Worm (Caenorhabditis elegans) whole organism, L2 larva: ENCODE data around the gene F41G3.5.

Experiments used
- F13H6.1 ChIP-seq: sonication (generic microtip); optimal IDR thresholded peaks from 2 replicates; lab custom pipeline; 2016; ENCODE audit warnings: missing genetic modification characterization, missing compliant biosample characterization
- R02D3.7 ChIP-seq: fragments of 150-350 bp; optimal IDR thresholded peaks from 2 replicates; lab custom pipeline; 2014; ENCODE audit warnings: missing biosample characterization, missing genetic modification characterization
- ZK546.5 ChIP-seq: sonication (generic microtip); optimal IDR thresholded peaks from 2 replicates; lab custom pipeline; 2017; ENCODE audit warnings: missing biosample characterization, missing genetic modification characterization
- ama-1 ChIP-seq: fragments of 150-350 bp; optimal IDR thresholded peaks from 2 replicates; lab custom pipeline; 2018; ENCODE audit warnings: inconsistent platforms
- blmp-1 ChIP-seq: sonication (generic microtip); optimal IDR thresholded peaks from 2 replicates; lab custom pipeline; 2017; ENCODE audit warnings: missing genetic modification characterization, mild to moderate bottlenecking, missing compliant biosample characterization, antibody characterized with exemption, moderate library complexity; ENCODE audit not compliant: insufficient read depth
- ceh-16 ChIP-seq: fragments of 150-350 bp; optimal IDR thresholded peaks from 2 replicates; lab custom pipeline; 2014; ENCODE audit warnings: missing biosample characterization, missing genetic modification characterization
- ceh-82 ChIP-seq: fragments of 150-350 bp; optimal IDR thresholded peaks from 2 replicates; lab custom pipeline; 2014; ENCODE audit warnings: missing biosample characterization, missing genetic modification characterization
- crh-2 ChIP-seq: sonication (generic microtip); optimal IDR thresholded peaks from 2 replicates; lab custom pipeline; 2017; ENCODE audit warnings: missing biosample characterization, missing genetic modification characterization
- dmd-4 ChIP-seq: sonication (generic microtip); optimal IDR thresholded peaks from 2 replicates; lab custom pipeline; 2017; ENCODE audit warnings: missing biosample characterization, missing genetic modification characterization
- egl-27 ChIP-seq: sonication (generic microtip); optimal IDR thresholded peaks from 3 replicates; lab custom pipeline; 2017; ENCODE audit warnings: missing biosample characterization, missing genetic modification reagents, missing genetic modification characterization
- fos-1 ChIP-seq: fragments of 150-350 bp; optimal IDR thresholded peaks from 2 replicates; lab custom pipeline; 2014; ENCODE audit warnings: missing biosample characterization, missing genetic modification characterization
- gmeb-1 ChIP-seq: fragments of 150-350 bp; optimal IDR thresholded peaks from 2 replicates; lab custom pipeline; 2014; ENCODE audit warnings: missing biosample characterization, missing genetic modification characterization
- lin-11 ChIP-seq: fragments of 150-350 bp; sonication (generic microtip); optimal IDR thresholded peaks from 2 replicates; lab custom pipeline; 2014; ENCODE audit warnings: missing biosample characterization, missing genetic modification characterization, inconsistent platforms, mixed read lengths
- lin-13 ChIP-seq: fragments of 150-350 bp; optimal IDR thresholded peaks from 2 replicates; lab custom pipeline; 2014; ENCODE audit warnings: missing biosample characterization, missing genetic modification reagents, missing genetic modification characterization
- lin-39 ChIP-seq: fragments of 150-350 bp; optimal IDR thresholded peaks from 2 replicates; lab custom pipeline; 2014; ENCODE audit warnings: missing biosample characterization, missing genetic modification reagents, missing genetic modification characterization
- mab-5 ChIP-seq: fragments of 150-350 bp; optimal IDR thresholded peaks from 2 replicates; lab custom pipeline; 2014; ENCODE audit warnings: missing biosample characterization, missing genetic modification characterization
- mbf-1 ChIP-seq: sonication (generic microtip); optimal IDR thresholded peaks from 2 replicates; lab custom pipeline; 2017; ENCODE audit warnings: missing biosample characterization, missing genetic modification characterization
- mdl-1 ChIP-seq, 2 experiments: fragments of 150-350 bp in 1 of 2; sonication (generic microtip) in 1 of 2; optimal IDR thresholded peaks; 2 replicates each; lab custom pipeline; 2017; ENCODE audit warnings: missing biosample characterization in 2 of 2, missing genetic modification characterization in 2 of 2
- nhr-10 ChIP-seq: sonication (generic microtip); optimal IDR thresholded peaks from 2 replicates; lab custom pipeline; 2017; ENCODE audit warnings: missing biosample characterization, missing genetic modification characterization
- nhr-11 ChIP-seq: fragments of 150-350 bp; optimal IDR thresholded peaks from 2 replicates; lab custom pipeline; 2014; ENCODE audit warnings: missing biosample characterization, missing genetic modification characterization
- nhr-12 ChIP-seq: fragments of 150-350 bp; optimal IDR thresholded peaks from 2 replicates; lab custom pipeline; 2014; ENCODE audit warnings: missing biosample characterization, missing genetic modification characterization
- nhr-129 ChIP-seq: fragments of 150-350 bp; optimal IDR thresholded peaks from 2 replicates; lab custom pipeline; 2014; ENCODE audit warnings: missing biosample characterization, missing genetic modification characterization
- nhr-21 ChIP-seq: fragments of 150-350 bp; optimal IDR thresholded peaks from 2 replicates; lab custom pipeline; 2014; ENCODE audit warnings: missing biosample characterization, missing genetic modification characterization
- nhr-23 ChIP-seq: fragments of 150-350 bp; optimal IDR thresholded peaks from 2 replicates; lab custom pipeline; 2014; ENCODE audit warnings: missing biosample characterization, missing genetic modification reagents, missing genetic modification characterization
- nhr-237 ChIP-seq: fragments of 150-350 bp; optimal IDR thresholded peaks from 2 replicates; lab custom pipeline; 2014; ENCODE audit warnings: missing biosample characterization, missing genetic modification characterization
- nhr-6 ChIP-seq: fragments of 150-350 bp; optimal IDR thresholded peaks from 2 replicates; lab custom pipeline; 2014; ENCODE audit warnings: missing biosample characterization, missing genetic modification characterization
- peb-1 ChIP-seq: fragments of 150-350 bp; optimal IDR thresholded peaks from 2 replicates; lab custom pipeline; 2014; ENCODE audit warnings: missing biosample characterization, missing genetic modification characterization
- sem-4 ChIP-seq: fragments of 150-350 bp; optimal IDR thresholded peaks from 2 replicates; lab custom pipeline; 2014; ENCODE audit warnings: missing biosample characterization, missing genetic modification reagents, missing genetic modification characterization
- skn-1 ChIP-seq: sonication (generic microtip); optimal IDR thresholded peaks from 2 replicates; lab custom pipeline; 2017; ENCODE audit warnings: missing biosample characterization, missing genetic modification characterization
- sma-3 ChIP-seq: sonication (generic microtip); optimal IDR thresholded peaks from 2 replicates; lab custom pipeline; 2016; ENCODE audit warnings: missing genetic modification reagents, missing genetic modification characterization, missing compliant biosample characterization
- sma-9 ChIP-seq, 2 experiments: fragments of 150-350 bp in 1 of 2; sonication (generic microtip) in 1 of 2; optimal IDR thresholded peaks; 2 replicates each; lab custom pipeline; 2014 to 2016; ENCODE audit warnings: missing genetic modification characterization in 2 of 2, mild to moderate bottlenecking in 1 of 2, missing biosample characterization in 1 of 2, missing compliant biosample characterization in 1 of 2, missing genetic modification reagents in 1 of 2, moderate library complexity in 1 of 2
- snpc-4 ChIP-seq: fragments of 150-350 bp; optimal IDR thresholded peaks from 2 replicates; lab custom pipeline; 2014; ENCODE audit warnings: missing biosample characterization, missing genetic modification characterization
- unc-39 ChIP-seq: fragments of 150-350 bp; optimal IDR thresholded peaks from 2 replicates; lab custom pipeline; 2014; ENCODE audit warnings: missing biosample characterization, missing genetic modification characterization
- unc-55 ChIP-seq: fragments of 150-350 bp; sonication (generic microtip); optimal IDR thresholded peaks from 3 replicates; lab custom pipeline; 2014; ENCODE audit warnings: missing biosample characterization, missing genetic modification reagents, missing genetic modification characterization
- unc-62 ChIP-seq: fragments of 150-350 bp; optimal IDR thresholded peaks from 2 replicates; lab custom pipeline; 2014; ENCODE audit warnings: missing biosample characterization, missing genetic modification reagents, missing genetic modification characterization
- zag-1 ChIP-seq: fragments of 150-350 bp; optimal IDR thresholded peaks from 2 replicates; lab custom pipeline; 2014; ENCODE audit warnings: missing biosample characterization, missing genetic modification characterization
- ztf-1 ChIP-seq: fragments of 200-800 bp; sonication (Bioruptor generic); conservative IDR thresholded peaks from 2 replicates; pipeline ENCODE4 v1.3.6; 2022; ENCODE audit warnings: missing genetic modification characterization, missing compliant biosample characterization
- ztf-11 ChIP-seq: sonication (generic microtip); optimal IDR thresholded peaks from 2 replicates; lab custom pipeline; 2017; ENCODE audit warnings: missing biosample characterization, missing genetic modification characterization

The F41G3.5 gene

ce11 chrII:6713003-6713402 is 33.5 kb upstream of the F41G3.5 start:
- TF ChIP-seq nhr-23 (tag; lab: Kevin White, UChicago): no peak
- TF ChIP-seq, all 48 proteins: peak for 0

- no peak for TF ChIP-seq dmd-4 (tag; lab: Kevin White, UChicago)
- TF ChIP-seq ceh-16: no peak
- no peak for TF ChIP-seq nhr-129 (tag; lab: Kevin White, UChicago)
- TF ChIP-seq blmp-1 (tag; lab: Kevin White, UChicago): peak; percentile 67
- peak; percentile 44 for TF ChIP-seq nhr-21 (tag; lab: Kevin White, UChicago)
Measured at ce11 chrII:6713832-6714342, 32.6 kb upstream of the F41G3.5 start, which contains the start of gene dpy-2. Gene dpy-2 (plus strand): TSS chrII:6714292.

- TF ChIP-seq sma-9 (GFP tag; optimal IDR thresholded peaks at IDR 0.05; lab: Kevin White, UChicago) (peak; percentile 59), sma-9 (tag; optimal IDR thresholded peaks at IDR 0.05; lab: Kevin White, UChicago) (no peak), nhr-21 (tag; lab: Kevin White, UChicago) (peak; percentile 42), nhr-10 (tag; lab: Kevin White, UChicago) (no peak)
Measured at ce11 chrII:6715853-6716252, 30.7 kb upstream of the F41G3.5 start.

ce11 chrII:6716638-6717037 is 29.9 kb upstream of the F41G3.5 start, which contains the start of the genes T14B4.5 and T14B4.20:
Gene T14B4.5 (plus strand): TSS chrII:6716863.
Gene T14B4.20 (plus strand): TSS chrII:6716901.
- TF ChIP-seq sma-3 (GFP tag; lab: Kevin White, UChicago) (no peak), gmeb-1 (tag; lab: Kevin White, UChicago) (no peak), ztf-1 (GFP tag; lab: Robert Waterston, UW) (no peak), unc-62 (no peak), nhr-6 (tag; lab: Kevin White, UChicago) (no peak), ama-1 (lab: Kevin White, UChicago) (no peak), F13H6.1 (tag; lab: Kevin White, UChicago) (no peak), lin-13 (no peak), sma-9 (GFP tag; optimal IDR thresholded peaks at IDR 0.05; lab: Kevin White, UChicago) (no peak), sma-9 (tag; optimal IDR thresholded peaks at IDR 0.05; lab: Kevin White, UChicago) (no peak), ztf-11 (tag; lab: Kevin White, UChicago) (no peak), snpc-4 (tag; lab: Kevin White, UChicago) (no peak), zag-1 (tag; lab: Kevin White, UChicago) (no peak), mbf-1 (tag; lab: Kevin White, UChicago) (no peak), sem-4 (no peak), egl-27 (tag; lab: Kevin White, UChicago) (no peak)

ce11 chrII:6718221-6718620 is 28.3 kb upstream of the F41G3.5 start, which contains the start of gene tsp-10:
Gene tsp-10 (plus strand): TSS chrII:6718586.
- TF ChIP-seq unc-55 (GFP tag; lab: Kevin White, UChicago) (no peak), nhr-237 (tag; lab: Kevin White, UChicago) (no peak), sma-3 (GFP tag; lab: Kevin White, UChicago) (no peak), fos-1 (tag; lab: Kevin White, UChicago) (no peak), ceh-16 (no peak), ztf-1 (GFP tag; lab: Robert Waterston, UW) (no peak), ceh-82 (no peak), crh-2 (tag; lab: Kevin White, UChicago) (no peak), nhr-11 (no peak), blmp-1 (tag; lab: Kevin White, UChicago) (no peak), nhr-12 (tag; lab: Kevin White, UChicago) (no peak), F13H6.1 (tag; lab: Kevin White, UChicago) (no peak), egl-27 (tag; lab: Kevin White, UChicago) (no peak), mbf-1 (tag; lab: Kevin White, UChicago) (no peak)
- TF ChIP-seq, all 48 proteins: peak for 0

- TF ChIP-seq dmd-4 (tag; lab: Kevin White, UChicago): no peak
- peak; percentile 30 for TF ChIP-seq crh-2 (tag; lab: Kevin White, UChicago)
- no peak for TF ChIP-seq blmp-1 (tag; lab: Kevin White, UChicago)
- no peak for TF ChIP-seq lin-39 (tag; lab: Kevin White, UChicago)
- no peak for TF ChIP-seq unc-62
- peak; percentile 11 for TF ChIP-seq sma-9 (GFP tag; optimal IDR thresholded peaks at IDR 0.05; lab: Kevin White, UChicago)
- no peak for TF ChIP-seq sma-9 (tag; optimal IDR thresholded peaks at IDR 0.05; lab: Kevin White, UChicago)
- TF ChIP-seq nhr-23 (tag; lab: Kevin White, UChicago): no peak
- no peak for TF ChIP-seq nhr-6 (tag; lab: Kevin White, UChicago)
- no peak for TF ChIP-seq skn-1 (tag; lab: Kevin White, UChicago)
- TF ChIP-seq nhr-21 (tag; lab: Kevin White, UChicago): no peak
- TF ChIP-seq peb-1 (tag; lab: Kevin White, UChicago): no peak
- TF ChIP-seq sem-4: no peak
- TF ChIP-seq R02D3.7 (tag; lab: Kevin White, UChicago): no peak
- TF ChIP-seq nhr-12 (tag; lab: Kevin White, UChicago): no peak
- no peak for TF ChIP-seq nhr-11
- peak; percentile 54 for TF ChIP-seq nhr-129 (tag; lab: Kevin White, UChicago)
- TF ChIP-seq mab-5 (tag; lab: Kevin White, UChicago): no peak
- no peak for TF ChIP-seq lin-11 (tag; lab: Kevin White, UChicago)
- no peak for TF ChIP-seq unc-39
- no peak for TF ChIP-seq fos-1 (tag; lab: Kevin White, UChicago)
- TF ChIP-seq mdl-1 (tag; optimal IDR thresholded peaks at IDR 0.05; lab: Kevin White, UChicago): no peak
- no peak for TF ChIP-seq ZK546.5 (tag; lab: Kevin White, UChicago)
- no peak for TF ChIP-seq nhr-10 (tag; lab: Kevin White, UChicago)
- TF ChIP-seq snpc-4 (tag; lab: Kevin White, UChicago): peak; percentile 17
- TF ChIP-seq ama-1 (lab: Kevin White, UChicago): no peak
- TF ChIP-seq lin-13: peak; percentile 14
- TF ChIP-seq ceh-82: no peak
Measured at ce11 chrII:6721581-6721980, 24.9 kb upstream of the F41G3.5 start.
